Worm (Caenorhabditis elegans) whole organism, L2 larva: Measurements from ENCODE around the gene unc-61.

Experiments
- F13H6.1 ChIP-seq: sonication (generic microtip); optimal IDR thresholded peaks from 2 replicates; lab custom pipeline; 2016; ENCODE audit warnings: missing genetic modification characterization, missing compliant biosample characterization
- R02D3.7 ChIP-seq: fragments of 150-350 bp; optimal IDR thresholded peaks from 2 replicates; lab custom pipeline; 2014; ENCODE audit warnings: missing biosample characterization, missing genetic modification characterization
- Y55F3AM.14 ChIP-seq: fragments of 200-800 bp; sonication (Bioruptor generic); optimal IDR thresholded peaks from 2 replicates; lab custom pipeline; 2018; ENCODE audit warnings: mild to moderate bottlenecking, missing genetic modification characterization, missing compliant biosample characterization
- ZK546.5 ChIP-seq: sonication (generic microtip); optimal IDR thresholded peaks from 2 replicates; lab custom pipeline; 2017; ENCODE audit warnings: missing biosample characterization, missing genetic modification characterization
- alr-1 ChIP-seq: fragments of 150-350 bp; optimal IDR thresholded peaks from 2 replicates; lab custom pipeline; 2014; ENCODE audit warnings: missing biosample characterization, missing genetic modification characterization
- aly-2 ChIP-seq: fragments of 150-350 bp; optimal IDR thresholded peaks from 2 replicates; lab custom pipeline; 2014; ENCODE audit warnings: missing biosample characterization, missing genetic modification characterization
- ama-1 ChIP-seq: fragments of 150-350 bp; optimal IDR thresholded peaks from 2 replicates; lab custom pipeline; 2018; ENCODE audit warnings: inconsistent platforms
- blmp-1 ChIP-seq: sonication (generic microtip); optimal IDR thresholded peaks from 2 replicates; lab custom pipeline; 2017; ENCODE audit warnings: missing genetic modification characterization, mild to moderate bottlenecking, missing compliant biosample characterization, antibody characterized with exemption, moderate library complexity; ENCODE audit not compliant: insufficient read depth
- ceh-16 ChIP-seq: fragments of 150-350 bp; optimal IDR thresholded peaks from 2 replicates; lab custom pipeline; 2014; ENCODE audit warnings: missing biosample characterization, missing genetic modification characterization
- ceh-82 ChIP-seq: fragments of 150-350 bp; optimal IDR thresholded peaks from 2 replicates; lab custom pipeline; 2014; ENCODE audit warnings: missing biosample characterization, missing genetic modification characterization
- crh-2 ChIP-seq: sonication (generic microtip); optimal IDR thresholded peaks from 2 replicates; lab custom pipeline; 2017; ENCODE audit warnings: missing biosample characterization, missing genetic modification characterization
- dmd-4 ChIP-seq: sonication (generic microtip); optimal IDR thresholded peaks from 2 replicates; lab custom pipeline; 2017; ENCODE audit warnings: missing biosample characterization, missing genetic modification characterization
- egl-27 ChIP-seq: sonication (generic microtip); optimal IDR thresholded peaks from 3 replicates; lab custom pipeline; 2017; ENCODE audit warnings: missing biosample characterization, missing genetic modification reagents, missing genetic modification characterization
- elt-1 ChIP-seq: fragments of 150-350 bp; optimal IDR thresholded peaks from 2 replicates; lab custom pipeline; 2014; ENCODE audit warnings: missing biosample characterization, missing genetic modification characterization
- elt-3 ChIP-seq: sonication (generic microtip); optimal IDR thresholded peaks from 2 replicates; lab custom pipeline; 2017; ENCODE audit warnings: missing biosample characterization, missing genetic modification characterization
- fos-1 ChIP-seq: fragments of 150-350 bp; optimal IDR thresholded peaks from 2 replicates; lab custom pipeline; 2014; ENCODE audit warnings: missing biosample characterization, missing genetic modification characterization
- gmeb-1 ChIP-seq: fragments of 150-350 bp; optimal IDR thresholded peaks from 2 replicates; lab custom pipeline; 2014; ENCODE audit warnings: missing biosample characterization, missing genetic modification characterization
- lin-13 ChIP-seq: fragments of 150-350 bp; optimal IDR thresholded peaks from 2 replicates; lab custom pipeline; 2014; ENCODE audit warnings: missing biosample characterization, missing genetic modification reagents, missing genetic modification characterization
- lin-39 ChIP-seq: fragments of 150-350 bp; optimal IDR thresholded peaks from 2 replicates; lab custom pipeline; 2014; ENCODE audit warnings: missing biosample characterization, missing genetic modification reagents, missing genetic modification characterization
- mab-5 ChIP-seq: fragments of 150-350 bp; optimal IDR thresholded peaks from 2 replicates; lab custom pipeline; 2014; ENCODE audit warnings: missing biosample characterization, missing genetic modification characterization
- mbf-1 ChIP-seq: sonication (generic microtip); optimal IDR thresholded peaks from 2 replicates; lab custom pipeline; 2017; ENCODE audit warnings: missing biosample characterization, missing genetic modification characterization
- mdl-1 ChIP-seq, 2 experiments: fragments of 150-350 bp in 1 of 2; sonication (generic microtip) in 1 of 2; optimal IDR thresholded peaks; 2 replicates each; lab custom pipeline; 2017; ENCODE audit warnings: missing biosample characterization in 2 of 2, missing genetic modification characterization in 2 of 2
- nhr-10 ChIP-seq: sonication (generic microtip); optimal IDR thresholded peaks from 2 replicates; lab custom pipeline; 2017; ENCODE audit warnings: missing biosample characterization, missing genetic modification characterization
- nhr-21 ChIP-seq: fragments of 150-350 bp; optimal IDR thresholded peaks from 2 replicates; lab custom pipeline; 2014; ENCODE audit warnings: missing biosample characterization, missing genetic modification characterization
- nhr-23 ChIP-seq: fragments of 150-350 bp; optimal IDR thresholded peaks from 2 replicates; lab custom pipeline; 2014; ENCODE audit warnings: missing biosample characterization, missing genetic modification reagents, missing genetic modification characterization
- nhr-237 ChIP-seq: fragments of 150-350 bp; optimal IDR thresholded peaks from 2 replicates; lab custom pipeline; 2014; ENCODE audit warnings: missing biosample characterization, missing genetic modification characterization
- nhr-25 ChIP-seq: fragments of 150-350 bp; sonication (generic microtip); optimal IDR thresholded peaks from 3 replicates; lab custom pipeline; 2014; ENCODE audit warnings: missing biosample characterization, missing genetic modification characterization
- nhr-77 ChIP-seq: fragments of 150-350 bp; optimal IDR thresholded peaks from 2 replicates; lab custom pipeline; 2014; ENCODE audit warnings: missing biosample characterization, missing genetic modification characterization
- sem-4 ChIP-seq: fragments of 150-350 bp; optimal IDR thresholded peaks from 2 replicates; lab custom pipeline; 2014; ENCODE audit warnings: missing biosample characterization, missing genetic modification reagents, missing genetic modification characterization
- skn-1 ChIP-seq: sonication (generic microtip); optimal IDR thresholded peaks from 2 replicates; lab custom pipeline; 2017; ENCODE audit warnings: missing biosample characterization, missing genetic modification characterization
- sma-3 ChIP-seq: sonication (generic microtip); optimal IDR thresholded peaks from 2 replicates; lab custom pipeline; 2016; ENCODE audit warnings: missing genetic modification reagents, missing genetic modification characterization, missing compliant biosample characterization
- sma-9 ChIP-seq, 2 experiments: fragments of 150-350 bp in 1 of 2; sonication (generic microtip) in 1 of 2; optimal IDR thresholded peaks; 2 replicates each; lab custom pipeline; 2014 to 2016; ENCODE audit warnings: missing genetic modification characterization in 2 of 2, mild to moderate bottlenecking in 1 of 2, missing biosample characterization in 1 of 2, missing compliant biosample characterization in 1 of 2, missing genetic modification reagents in 1 of 2, moderate library complexity in 1 of 2
- unc-39 ChIP-seq: fragments of 150-350 bp; optimal IDR thresholded peaks from 2 replicates; lab custom pipeline; 2014; ENCODE audit warnings: missing biosample characterization, missing genetic modification characterization
- unc-55 ChIP-seq: fragments of 150-350 bp; sonication (generic microtip); optimal IDR thresholded peaks from 3 replicates; lab custom pipeline; 2014; ENCODE audit warnings: missing biosample characterization, missing genetic modification reagents, missing genetic modification characterization
- unc-62 ChIP-seq: fragments of 150-350 bp; optimal IDR thresholded peaks from 2 replicates; lab custom pipeline; 2014; ENCODE audit warnings: missing biosample characterization, missing genetic modification reagents, missing genetic modification characterization
- zag-1 ChIP-seq: fragments of 150-350 bp; optimal IDR thresholded peaks from 2 replicates; lab custom pipeline; 2014; ENCODE audit warnings: missing biosample characterization, missing genetic modification characterization

unc-61 gene

ce11 chrV:14715608-14716007 lies 18.4 kb downstream of the unc-61 start, which contains the start of gene R08A2.2:
Gene R08A2.2, minus strand, starts transcription at chrV:14715708.
- TF ChIP-seq fos-1 (tag; lab: Kevin White, UChicago) (no peak), nhr-237 (no peak), nhr-10 (no peak), gmeb-1 (tag; lab: Kevin White, UChicago) (no peak), blmp-1 (tag; lab: Kevin White, UChicago) (no peak)

ce11 chrV:14712316-14712715 lies 21.7 kb downstream of the unc-61 start, which contains the start of gene R08A2.5:
Gene R08A2.5, plus strand, starts transcription at chrV:14712616.
- TF ChIP-seq lin-39 (tag; lab: Kevin White, UChicago) (no peak), unc-62 (GFP tag; lab: Kevin White, UChicago) (no peak), lin-13 (GFP tag; lab: Kevin White, UChicago) (no peak), unc-39 (no peak), sma-3 (GFP tag; lab: Kevin White, UChicago) (no peak), nhr-25 (tag; lab: Kevin White, UChicago) (no peak)

ce11 chrV:14711077-14711476 lies 23.0 kb downstream of the unc-61 start, which contains the start of gene ssp-33:
Gene ssp-33, plus strand, starts transcription at chrV:14711377.
- TF ChIP-seq ama-1 (lab: Kevin White, UChicago) (no peak), sem-4 (tag; lab: Kevin White, UChicago) (no peak), lin-39 (tag; lab: Kevin White, UChicago) (no peak), ceh-82 (no peak)
- TF ChIP-seq, all 48 proteins: peak for 0

- TF ChIP-seq F13H6.1 (tag; lab: Kevin White, UChicago): no peak
- TF ChIP-seq blmp-1 (tag; lab: Kevin White, UChicago): no peak
- no peak for TF ChIP-seq sma-9 (GFP tag; optimal IDR thresholded peaks at IDR 0.05; lab: Kevin White, UChicago)
- TF ChIP-seq sma-9 (tag; optimal IDR thresholded peaks at IDR 0.05; lab: Kevin White, UChicago): no peak
- TF ChIP-seq nhr-77: no peak
- no peak for TF ChIP-seq unc-55 (GFP tag; lab: Kevin White, UChicago)
- no peak for TF ChIP-seq aly-2
- no peak for TF ChIP-seq ama-1 (lab: Kevin White, UChicago)
- TF ChIP-seq nhr-237: no peak
- no peak for TF ChIP-seq skn-1 (tag; lab: Kevin White, UChicago)
- TF ChIP-seq Y55F3AM.14: no peak
- TF ChIP-seq ZK546.5 (tag; lab: Kevin White, UChicago): no peak
- no peak for TF ChIP-seq egl-27
- TF ChIP-seq gmeb-1 (tag; lab: Kevin White, UChicago): no peak
- TF ChIP-seq, all 48 proteins: peak for 0
These were observed 26.1 kb downstream of the unc-61 start, which contains the start of gene R08A2.9 for ce11 chrV:14707958-14708357. Gene R08A2.9, plus strand, starts transcription at chrV:14708258.

- no peak for TF ChIP-seq nhr-23
- no peak for TF ChIP-seq Y55F3AM.14
- TF ChIP-seq lin-39 (tag; lab: Kevin White, UChicago): no peak
- TF ChIP-seq fos-1 (tag; lab: Kevin White, UChicago): no peak
- no peak for TF ChIP-seq aly-2
These were observed 35.4 kb downstream of the unc-61 start, which contains the start of gene set-5 for ce11 chrV:14698666-14699065. Gene set-5, plus strand, starts transcription at chrV:14698966.

DNA sequence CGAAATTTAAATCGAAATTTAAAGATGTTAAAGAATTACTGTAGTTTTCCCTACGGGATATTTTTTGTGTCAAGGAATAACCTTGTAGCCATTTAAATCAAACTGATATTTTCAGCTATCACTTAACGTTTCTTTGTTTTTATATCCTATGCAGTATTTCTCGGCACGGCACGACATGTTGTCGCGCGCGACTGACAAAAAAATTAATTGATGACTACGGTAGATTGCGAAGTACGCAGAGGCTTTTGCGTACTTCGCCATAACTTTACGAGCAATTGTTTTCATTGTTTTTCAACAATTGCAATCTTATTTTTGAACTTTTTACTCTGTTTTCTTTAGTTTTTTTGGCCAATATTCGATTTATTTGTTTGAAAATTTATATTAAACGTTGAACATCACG lies 36.0 kb downstream of the unc-61 start:
- TF ChIP-seq sma-9 (GFP tag; optimal IDR thresholded peaks at IDR 0.05; lab: Kevin White, UChicago) (no peak), sma-9 (tag; optimal IDR thresholded peaks at IDR 0.05; lab: Kevin White, UChicago) (no peak), mdl-1 (tag; optimal IDR thresholded peaks at IDR 0.05; lab: Kevin White, UChicago) (no peak)

DNA sequence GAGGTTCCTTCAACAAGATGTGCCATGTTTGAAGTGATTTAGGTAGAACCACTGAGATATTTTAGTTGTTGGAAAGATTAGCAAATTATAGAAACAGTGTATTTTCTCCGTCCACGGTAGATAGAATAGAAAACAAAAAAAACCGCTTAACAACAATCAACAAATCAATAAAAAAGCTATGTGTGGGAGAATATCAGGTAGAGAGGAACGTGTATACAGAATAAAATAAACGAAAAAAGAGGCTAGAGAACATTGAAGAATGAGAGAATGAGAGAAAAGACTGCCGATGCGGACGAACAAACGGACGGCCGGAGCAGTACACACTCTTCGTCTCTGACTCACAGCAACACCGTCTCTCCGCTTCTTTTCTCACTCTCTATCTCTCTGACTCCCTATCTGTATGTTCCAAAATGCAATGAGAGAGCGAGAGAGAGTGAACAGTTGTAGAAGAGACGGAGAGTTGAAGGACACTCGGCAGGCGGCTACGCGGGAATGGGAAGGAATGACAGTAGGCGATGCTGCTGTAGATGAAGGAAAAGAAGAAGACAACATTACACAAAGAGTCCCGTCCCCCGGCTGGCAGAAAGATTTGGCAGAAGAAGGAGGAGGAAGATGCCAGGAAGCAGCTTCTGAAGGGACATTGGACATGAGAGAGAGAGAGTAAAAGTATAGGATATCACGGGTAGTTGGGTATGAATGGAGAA lies 37.3 kb downstream of the unc-61 start, which contains the start of gene unc-112:
Gene unc-112 (minus strand): TSS at position 51 of the 704 bp plus-strand sequence.
- TF ChIP-seq alr-1 (tag; lab: Kevin White, UChicago) (no peak), aly-2 (no peak), Y55F3AM.14 (peak; percentile 12), nhr-21 (tag; lab: Kevin White, UChicago) (no peak), sma-3 (GFP tag; lab: Kevin White, UChicago) (peak; percentile 42), R02D3.7 (tag; lab: Kevin White, UChicago) (no peak), ceh-82 (no peak), ama-1 (lab: Kevin White, UChicago) (no peak), gmeb-1 (tag; lab: Kevin White, UChicago) (peak; percentile 5), sma-9 (GFP tag; optimal IDR thresholded peaks at IDR 0.05; lab: Kevin White, UChicago) (peak; percentile 84), sma-9 (tag; optimal IDR thresholded peaks at IDR 0.05; lab: Kevin White, UChicago) (no peak), mab-5 (tag; lab: Kevin White, UChicago) (peak; percentile 8), nhr-10 (no peak), mbf-1 (tag; lab: Kevin White, UChicago) (no peak), lin-39 (tag; lab: Kevin White, UChicago) (peak; percentile 50), ceh-16 (tag; lab: Kevin White, UChicago) (no peak), elt-1 (tag; lab: Kevin White, UChicago) (no peak), dmd-4 (tag; lab: Kevin White, UChicago) (no peak), crh-2 (peak; percentile 56), mdl-1 (tag; optimal IDR thresholded peaks at IDR 0.05; lab: Kevin White, UChicago) (peak in 1 of 2 experiments; percentile 47), elt-3 (tag; lab: Kevin White, UChicago) (no peak), nhr-77 (no peak), nhr-237 (no peak), ZK546.5 (tag; lab: Kevin White, UChicago) (no peak), zag-1 (tag; lab: Kevin White, UChicago) (peak; percentile 52), blmp-1 (tag; lab: Kevin White, UChicago) (no peak)
